Worm (Caenorhabditis elegans) whole organism, early embryonic: ENCODE data around the gene vps-52.

Experiments
- B0310.2 ChIP-seq: sonication (generic microtip); optimal IDR thresholded peaks from 2 replicates; lab custom pipeline; 2016; ENCODE audit warnings: mild to moderate bottlenecking, missing genetic modification characterization, missing compliant biosample characterization
- F13C5.2 ChIP-seq: sonication (generic microtip); optimal IDR thresholded peaks from 2 replicates; lab custom pipeline; 2017; ENCODE audit warnings: mild to moderate bottlenecking, missing genetic modification characterization, inconsistent platforms, missing compliant biosample characterization
- aly-1 ChIP-seq: sonication (generic microtip); optimal IDR thresholded peaks from 2 replicates; lab custom pipeline; 2016; ENCODE audit warnings: missing genetic modification characterization, missing compliant biosample characterization
- ama-1 ChIP-seq: fragments of 150-350 bp; optimal IDR thresholded peaks from 2 replicates; lab custom pipeline; 2014
- ceh-13 ChIP-seq: fragments of 200-800 bp; sonication (Bioruptor generic); optimal IDR thresholded peaks from 2 replicates; lab custom pipeline; 2018; ENCODE audit warnings: mild to moderate bottlenecking, missing genetic modification characterization, missing compliant biosample characterization
- ceh-36 ChIP-seq: sonication (generic microtip); optimal IDR thresholded peaks from 2 replicates; lab custom pipeline; 2016; ENCODE audit warnings: missing genetic modification characterization, inconsistent platforms, missing compliant biosample characterization
- ets-7 ChIP-seq: sonication (generic microtip); optimal IDR thresholded peaks from 2 replicates; lab custom pipeline; 2016; ENCODE audit warnings: missing genotype, missing genetic modification characterization, missing compliant biosample characterization
- flt-1 ChIP-seq: fragments of 200-800 bp; sonication (Bioruptor generic); IDR thresholded peaks from 2 replicates; pipeline ENCODE4 v1.3.6; 2022; ENCODE audit warnings: missing genetic modification characterization, missing compliant biosample characterization
- hmbx-1 ChIP-seq: sonication (generic microtip); optimal IDR thresholded peaks from 2 replicates; lab custom pipeline; 2016; ENCODE audit warnings: mild to moderate bottlenecking, missing genetic modification characterization, missing compliant biosample characterization
- hnd-1 ChIP-seq: sonication (generic microtip); optimal IDR thresholded peaks from 2 replicates; lab custom pipeline; 2016; ENCODE audit warnings: missing genetic modification characterization, missing compliant biosample characterization
- pes-1 ChIP-seq: fragments of 200-800 bp; sonication (Bioruptor generic); IDR thresholded peaks from 2 replicates; pipeline ENCODE4 v1.3.6; 2022; ENCODE audit warnings: missing genetic modification reagents, missing genetic modification characterization, missing compliant biosample characterization
- scrt-1 ChIP-seq: fragments of 200-800 bp; sonication (Bioruptor generic); IDR thresholded peaks from 2 replicates; pipeline ENCODE4 v1.3.6; 2022; ENCODE audit warnings: missing genetic modification characterization, missing compliant biosample characterization
- sea-1 ChIP-seq: fragments of 200-800 bp; sonication (Bioruptor generic); conservative IDR thresholded peaks from 2 replicates; pipeline ENCODE4 v1.3.6; 2022; ENCODE audit warnings: missing genetic modification characterization, missing compliant biosample characterization
- tbx-11 ChIP-seq: fragments of 200-800 bp; sonication (Bioruptor generic); IDR thresholded peaks from 2 replicates; pipeline ENCODE4 v1.3.6; 2022; ENCODE audit warnings: missing genetic modification characterization, missing compliant biosample characterization
- tbx-37 ChIP-seq: fragments of 200-800 bp; sonication (Bioruptor generic); conservative IDR thresholded peaks from 2 replicates; pipeline ENCODE4 v1.3.6; 2022; ENCODE audit warnings: missing genetic modification reagents, missing genetic modification characterization, missing compliant biosample characterization
- tra-4 ChIP-seq: sonication (generic microtip); optimal IDR thresholded peaks from 2 replicates; lab custom pipeline; 2017; ENCODE audit warnings: missing genetic modification characterization, missing compliant biosample characterization

The vps-52 gene

DNA sequence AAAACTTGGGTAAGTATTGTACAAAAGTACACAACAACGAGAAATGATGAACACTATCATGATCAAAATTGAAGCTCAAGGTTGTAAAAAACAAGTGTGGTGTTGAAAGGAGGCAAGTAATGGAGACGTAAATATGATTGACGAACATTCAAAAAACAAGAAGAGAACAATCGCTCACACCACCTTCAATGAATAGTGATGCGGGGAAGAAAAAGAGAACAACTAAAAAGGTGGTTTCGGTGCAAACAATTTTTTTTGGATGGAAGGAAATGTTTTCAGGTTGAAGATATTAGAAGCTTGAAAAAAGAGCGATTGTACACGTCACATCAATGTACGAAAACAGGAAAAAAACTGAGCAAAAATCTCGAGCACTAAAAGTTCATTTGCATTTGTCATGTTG lies 49.3 kb downstream of the vps-52 start:
- no peak for TF ChIP-seq scrt-1 (GFP tag; lab: Robert Waterston, UW)
- TF ChIP-seq ets-7 (tag; lab: Kevin White, UChicago), result no peak
- TF ChIP-seq hnd-1, result no peak
- no peak for TF ChIP-seq sea-1 (GFP tag; lab: Robert Waterston, UW)
- no peak for TF ChIP-seq ama-1 (lab: Kevin White, UChicago)
- TF ChIP-seq F13C5.2 (tag; lab: Kevin White, UChicago), result no peak
- TF ChIP-seq pes-1 (GFP tag; lab: Robert Waterston, UW), result no peak
- no peak for TF ChIP-seq hmbx-1
- no peak for TF ChIP-seq ceh-13 (GFP tag; lab: Kevin White, UChicago)
- no peak for TF ChIP-seq tra-4 (tag; lab: Kevin White, UChicago)
- no peak for TF ChIP-seq tbx-37 (GFP tag; lab: Robert Waterston, UW)
- no peak for TF ChIP-seq flt-1 (GFP tag; lab: Robert Waterston, UW)
- no peak for TF ChIP-seq B0310.2 (tag; lab: Kevin White, UChicago)
- no peak for TF ChIP-seq aly-1
- no peak for TF ChIP-seq tbx-11 (GFP tag; lab: Robert Waterston, UW)
- no peak for TF ChIP-seq ceh-36 (tag; lab: Kevin White, UChicago)
